Worm (Caenorhabditis elegans): Measurements from ENCODE around the gene elks-1.

ce11 chrIV:3386504-3387290, 36.9 kb upstream of the elks-1 start:
- TF ChIP-seq lsy-2 (tag; optimal IDR thresholded peaks at IDR 0.05) (no peak), sptf-1 (tag; optimal IDR thresholded peaks at IDR 0.05) (no peak), ztf-11 (tag; optimal IDR thresholded peaks at IDR 0.05) (no peak), elt-1 (tag; optimal IDR thresholded peaks at IDR 0.05; ENCODE audit: borderline replicate concordance, insufficient read depth) (no peak), nhr-12 (tag; optimal IDR thresholded peaks at IDR 0.05) (no peak), nhr-28 (tag; optimal IDR thresholded peaks at IDR 0.05) (no peak), M03D4.4 (tag; optimal IDR thresholded peaks at IDR 0.05) (no peak)

Data from whole organism, mixed stage, embryonic.